Fruit fly (Drosophila melanogaster) whole organism, wandering third instar larva: ENCODE measurements around the gene HemK1.

Experiments
- CG32264 ChIP-seq: fragments of 200-800 bp; sonication (Bioruptor generic); optimal IDR thresholded peaks from 2 replicates; lab custom pipeline; 2016; ENCODE audit warnings: missing biosample characterization, missing genetic modification characterization
- GATAd ChIP-seq: sonication (Bioruptor generic); optimal IDR thresholded peaks from 2 replicates; lab custom pipeline; 2016; ENCODE audit warnings: missing biosample characterization, missing genetic modification characterization
- Myc ChIP-seq: fragments of >200 bp; optimal IDR thresholded peaks from 2 replicates; lab custom pipeline; 2017
- N ChIP-seq: fragments of >200 bp; optimal IDR thresholded peaks from 2 replicates; lab custom pipeline; 2018; ENCODE audit warnings: missing biosample characterization, missing external identifiers, missing genetic modification characterization
- OdsH ChIP-seq: fragments of 200-800 bp; sonication (Bioruptor generic); optimal IDR thresholded peaks from 2 replicates; lab custom pipeline; 2016; ENCODE audit warnings: missing biosample characterization, mild to moderate bottlenecking, missing genetic modification characterization
- brk ChIP-seq: fragments of 200-800 bp; sonication (Bioruptor generic); optimal IDR thresholded peaks from 2 replicates; lab custom pipeline; 2016; ENCODE audit warnings: missing biosample characterization, mild to moderate bottlenecking, missing genetic modification characterization
- dsf ChIP-seq: sonication (Bioruptor generic); optimal IDR thresholded peaks from 2 replicates; lab custom pipeline; 2016; ENCODE audit warnings: missing biosample characterization, missing genetic modification characterization, borderline replicate concordance
- fru ChIP-seq: fragments of 200-800 bp; sonication (Bioruptor generic); optimal IDR thresholded peaks from 3 replicates; lab custom pipeline; 2016; ENCODE audit warnings: missing biosample characterization, mild to moderate bottlenecking, missing genetic modification characterization
- pan ChIP-seq: fragments of >200 bp; optimal IDR thresholded peaks from 2 replicates; lab custom pipeline; 2017
- sage ChIP-seq: fragments of 200-800 bp; sonication (Bioruptor generic); optimal IDR thresholded peaks from 2 replicates; lab custom pipeline; 2016; ENCODE audit warnings: missing biosample characterization, mild to moderate bottlenecking, missing genetic modification characterization
- usp ChIP-seq: fragments of >200 bp; optimal IDR thresholded peaks from 2 replicates; lab custom pipeline; 2017; ENCODE audit warnings: missing biosample characterization, missing genetic modification characterization

DNA sequence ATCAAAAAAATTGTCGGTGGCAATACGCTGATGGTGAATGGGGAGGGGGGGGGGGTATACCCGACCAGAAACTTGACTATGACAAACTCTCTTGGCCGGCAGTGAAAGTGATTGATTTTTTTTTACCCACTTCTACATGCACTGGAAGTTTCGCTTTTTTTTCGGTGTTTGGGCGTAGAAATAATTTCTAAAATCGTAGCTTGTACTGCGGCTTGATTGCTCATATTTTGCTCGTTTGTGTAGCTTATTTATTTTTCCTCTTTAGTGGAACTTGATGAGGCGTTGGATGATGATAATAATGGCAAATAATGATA, 36.2 kb upstream of the HemK1 start:
- TF ChIP-seq pan (lab: Kevin White, UChicago) = no peak
- no peak for TF ChIP-seq OdsH (GFP tag; lab: Kevin White, UChicago)
- no peak for TF ChIP-seq dsf (GFP tag; lab: Kevin White, UChicago)
- no peak for TF ChIP-seq usp (GFP tag; lab: Kevin White, UChicago)
- TF ChIP-seq CG32264 (GFP tag; lab: Kevin White, UChicago) = no peak
- TF ChIP-seq brk (GFP tag; lab: Kevin White, UChicago) = no peak
- TF ChIP-seq sage = no peak
- TF ChIP-seq N = no peak
- no peak for TF ChIP-seq Myc (lab: Kevin White, UChicago)
- TF ChIP-seq fru = no peak
- no peak for TF ChIP-seq GATAd
